Worm (Caenorhabditis elegans): Measurements from ENCODE around the gene sra-35.

DNA sequence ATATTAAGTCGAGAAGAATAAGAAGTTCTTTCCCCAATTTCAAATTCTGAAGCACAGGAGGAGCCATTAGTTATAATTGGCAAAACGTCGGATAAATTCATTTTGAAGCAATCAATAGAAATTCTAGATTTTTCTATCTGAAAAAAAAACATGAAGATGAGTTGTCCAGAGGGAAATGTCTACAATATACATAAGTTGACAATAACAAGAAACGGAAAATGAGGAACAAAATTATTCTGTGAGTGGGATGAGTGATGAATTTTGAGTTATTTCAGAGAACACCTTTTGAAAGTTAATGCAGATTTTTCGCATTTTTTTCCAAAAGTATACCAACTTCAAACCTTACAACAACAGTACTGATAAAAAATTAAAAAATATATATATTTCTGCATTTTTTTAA, 12.9 kb upstream of the sra-35 start, which contains the start of gene sra-36:
- TF ChIP-seq lsy-2 (tag; optimal IDR thresholded peaks at IDR 0.05) (no peak), pha-4 (GFP tag; IDR thresholded peaks at IDR 0.05) (no peak), pha-4 (tag; optimal IDR thresholded peaks at IDR 0.05) (no peak), snpc-4 (tag; optimal IDR thresholded peaks at IDR 0.05) (no peak), ztf-11 (tag; optimal IDR thresholded peaks at IDR 0.05) (no peak), nhr-77 (tag; optimal IDR thresholded peaks at IDR 0.05) (no peak)

All from whole organism, L4 larva.